Worm (Caenorhabditis elegans) whole organism, young adult: ENCODE results near the gene C13F10.5.

Experiments
- C06A6.2 ChIP-seq: fragments of 200-800 bp; sonication (Bioruptor generic); conservative IDR thresholded peaks from 2 replicates; pipeline ENCODE4 v1.3.6; 2022; ENCODE audit warnings: missing genetic modification characterization, missing compliant biosample characterization
- D2030.7 ChIP-seq: fragments of 200-800 bp; sonication (Bioruptor generic); IDR thresholded peaks from 2 replicates; pipeline ENCODE4 v1.3.6; 2022; ENCODE audit warnings: missing genetic modification reagents, missing genetic modification characterization, missing compliant biosample characterization
- F22D6.2 ChIP-seq: sonication (generic microtip); optimal IDR thresholded peaks from 2 replicates; lab custom pipeline; 2016; ENCODE audit warnings: mild to moderate bottlenecking, missing genetic modification characterization, missing compliant biosample characterization
- F37B4.10 ChIP-seq: fragments of 200-800 bp; sonication (Bioruptor generic); IDR thresholded peaks from 2 replicates; pipeline ENCODE4 v1.3.6; 2022; ENCODE audit warnings: missing genetic modification characterization, missing compliant biosample characterization
- F39B2.1 ChIP-seq: fragments of 200-800 bp; sonication (Bioruptor generic); IDR thresholded peaks from 2 replicates; pipeline ENCODE4 v1.3.6; 2022; ENCODE audit warnings: missing genetic modification reagents, missing genetic modification characterization, missing compliant biosample characterization
- F52B5.7 ChIP-seq: sonication (generic microtip); optimal IDR thresholded peaks from 2 replicates; lab custom pipeline; 2016; ENCODE audit warnings: mild to moderate bottlenecking, missing genetic modification characterization, missing compliant biosample characterization
- Y53G8AR.9 ChIP-seq: fragments of 200-800 bp; sonication (Bioruptor generic); conservative IDR thresholded peaks from 2 replicates; pipeline ENCODE4 v1.3.6; 2022; ENCODE audit warnings: missing genetic modification reagents, missing genetic modification characterization, missing compliant biosample characterization
- Y67H2A.10 ChIP-seq: fragments of 200-800 bp; sonication (Bioruptor generic); conservative IDR thresholded peaks from 2 replicates; pipeline ENCODE4 v1.3.6; 2022; ENCODE audit warnings: missing genetic modification reagents, missing genetic modification characterization, missing compliant biosample characterization
- ZK185.1 ChIP-seq: sonication (generic microtip); optimal IDR thresholded peaks from 2 replicates; lab custom pipeline; 2016; ENCODE audit warnings: mild to moderate bottlenecking, missing genetic modification characterization, missing compliant biosample characterization; ENCODE audit not compliant: poor library complexity, severe bottlenecking
- aptf-2 ChIP-seq: fragments of 200-800 bp; sonication (Bioruptor generic); conservative IDR thresholded peaks from 2 replicates; pipeline ENCODE4 v1.3.6; 2022; ENCODE audit warnings: missing genetic modification reagents, missing genetic modification characterization, missing compliant biosample characterization
- athp-1 ChIP-seq: sonication (generic microtip); optimal IDR thresholded peaks from 2 replicates; lab custom pipeline; 2017; ENCODE audit warnings: mild to moderate bottlenecking, missing genetic modification characterization, missing compliant biosample characterization
- cebp-1 ChIP-seq, 2 experiments: fragments of 200-800 bp in 1 of 2; sonication (Bioruptor generic) in 1 of 2; sonication (generic microtip) in 1 of 2; IDR thresholded peaks in 1 of 2; optimal IDR thresholded peaks in 1 of 2; 2 replicates each; pipeline versions ENCODE4 v1.3.6 to Lab custom; 2017 to 2022; ENCODE audit warnings: missing compliant biosample characterization in 2 of 2, missing genetic modification characterization in 2 of 2, mild to moderate bottlenecking in 1 of 2, missing genetic modification reagents in 1 of 2, moderate library complexity in 1 of 2
- ceh-27 ChIP-seq: fragments of 200-800 bp; sonication (Bioruptor generic); optimal IDR thresholded peaks from 2 replicates; lab custom pipeline; 2018; ENCODE audit warnings: mild to moderate bottlenecking, missing genetic modification characterization, moderate library complexity, missing compliant biosample characterization
- chd-7 ChIP-seq: sonication (generic microtip); optimal IDR thresholded peaks from 2 replicates; lab custom pipeline; 2016; ENCODE audit warnings: mild to moderate bottlenecking, missing genetic modification characterization, moderate library complexity, missing compliant biosample characterization
- die-1 ChIP-seq: sonication (generic microtip); optimal IDR thresholded peaks from 2 replicates; lab custom pipeline; 2016; ENCODE audit warnings: missing genotype, mild to moderate bottlenecking, missing genetic modification characterization, missing compliant biosample characterization
- dpl-1 ChIP-seq: fragments of 150-350 bp; optimal IDR thresholded peaks from 2 replicates; lab custom pipeline; 2014; ENCODE audit warnings: missing biosample characterization, missing genetic modification reagents, missing genetic modification characterization
- egl-44 ChIP-seq: fragments of 200-800 bp; sonication (Bioruptor generic); IDR thresholded peaks from 2 replicates; pipeline ENCODE4 v1.3.6; 2022; ENCODE audit warnings: missing genetic modification reagents, missing genetic modification characterization, missing compliant biosample characterization
- egrh-3 ChIP-seq: fragments of 200-800 bp; sonication (Bioruptor generic); IDR thresholded peaks from 2 replicates; pipeline ENCODE4 v1.3.6; 2022; ENCODE audit warnings: missing genetic modification reagents, missing genetic modification characterization, missing compliant biosample characterization
- ekl-4 ChIP-seq: fragments of 200-800 bp; sonication (Bioruptor generic); IDR thresholded peaks from 2 replicates; pipeline ENCODE4 v1.3.6; 2022; ENCODE audit warnings: missing genetic modification reagents, missing genetic modification characterization, missing compliant biosample characterization
- ets-4 ChIP-seq: fragments of 200-800 bp; sonication (Bioruptor generic); optimal IDR thresholded peaks from 2 replicates; lab custom pipeline; 2018; ENCODE audit warnings: mild to moderate bottlenecking, missing genetic modification characterization, missing compliant biosample characterization
- fkh-3 ChIP-seq: sonication (generic microtip); optimal IDR thresholded peaks from 2 replicates; lab custom pipeline; 2016; ENCODE audit warnings: mild to moderate bottlenecking, missing genetic modification characterization, missing compliant biosample characterization
- him-1 ChIP-seq: sonication (generic microtip); optimal IDR thresholded peaks from 2 replicates; lab custom pipeline; 2016; ENCODE audit warnings: missing genotype, missing genetic modification reagents, missing genetic modification characterization, missing compliant biosample characterization
- hmg-20 ChIP-seq: fragments of 200-800 bp; sonication (Bioruptor generic); IDR thresholded peaks from 2 replicates; pipeline ENCODE4 v1.3.6; 2022; ENCODE audit warnings: missing genetic modification reagents, missing genetic modification characterization, missing compliant biosample characterization
- hsf-1 ChIP-seq: fragments of 200-800 bp; sonication (Bioruptor generic); IDR thresholded peaks from 2 replicates; pipeline ENCODE4 v1.3.6; 2022; ENCODE audit warnings: missing genetic modification reagents, missing genetic modification characterization, missing compliant biosample characterization
- let-526 ChIP-seq: fragments of 200-800 bp; sonication (Bioruptor generic); IDR thresholded peaks from 2 replicates; pipeline ENCODE4 v1.3.6; 2022; ENCODE audit warnings: missing genetic modification reagents, missing genetic modification characterization, missing compliant biosample characterization
- lin-40 ChIP-seq: sonication (generic microtip); optimal IDR thresholded peaks from 2 replicates; lab custom pipeline; 2016; ENCODE audit warnings: missing genetic modification characterization, mild to moderate bottlenecking, missing compliant biosample characterization, missing genotype, missing genetic modification reagents
- lsl-1 ChIP-seq: fragments of 200-800 bp; sonication (Bioruptor generic); optimal IDR thresholded peaks from 2 replicates; lab custom pipeline; 2018; ENCODE audit warnings: mild to moderate bottlenecking, missing genetic modification characterization, moderate library complexity, missing compliant biosample characterization
- madf-10 ChIP-seq: sonication (generic microtip); optimal IDR thresholded peaks from 2 replicates; lab custom pipeline; 2016; ENCODE audit warnings: mild to moderate bottlenecking, missing genetic modification characterization, missing compliant biosample characterization
- madf-3 ChIP-seq: fragments of 200-800 bp; sonication (Bioruptor generic); IDR thresholded peaks from 2 replicates; pipeline ENCODE4 v1.3.6; 2022; ENCODE audit warnings: missing genetic modification reagents, missing genetic modification characterization, missing compliant biosample characterization
- madf-6 ChIP-seq: fragments of 200-800 bp; sonication (Bioruptor generic); IDR thresholded peaks from 2 replicates; pipeline ENCODE4 v1.3.6; 2022; ENCODE audit warnings: missing genetic modification reagents, missing genetic modification characterization, missing compliant biosample characterization
- nfya-1 ChIP-seq: sonication (generic microtip); optimal IDR thresholded peaks from 2 replicates; lab custom pipeline; 2017; ENCODE audit warnings: antibody characterized with exemption, missing compliant biosample characterization, missing genetic modification characterization, borderline replicate concordance; ENCODE audit not compliant: insufficient read depth
- nhr-90 ChIP-seq: sonication (generic microtip); optimal IDR thresholded peaks from 2 replicates; lab custom pipeline; 2016; ENCODE audit warnings: missing genotype, mild to moderate bottlenecking, missing genetic modification characterization, missing compliant biosample characterization
- pbrm-1 ChIP-seq: fragments of 200-800 bp; sonication (Bioruptor generic); IDR thresholded peaks from 2 replicates; pipeline ENCODE4 v1.3.6; 2022; ENCODE audit warnings: missing genetic modification reagents, missing genetic modification characterization, missing compliant biosample characterization
- rec-8 ChIP-seq, 2 experiments: sonication (generic microtip); optimal IDR thresholded peaks; 2 replicates each; lab custom pipeline; 2016; ENCODE audit warnings: mild to moderate bottlenecking in 2 of 2, missing genetic modification characterization in 2 of 2, missing genetic modification reagents in 2 of 2, missing genotype in 2 of 2, missing biosample characterization in 1 of 2, missing compliant biosample characterization in 1 of 2, moderate library complexity in 1 of 2
- rpc-1 ChIP-seq, 2 experiments: fragments of 150-350 bp in 1 of 2; sonication (generic microtip) in 1 of 2; optimal IDR thresholded peaks; 2 replicates each; lab custom pipeline; 2014 to 2018; ENCODE audit warnings: missing biosample characterization in 1 of 2, missing genetic modification characterization in 1 of 2, missing genetic modification reagents in 1 of 2, missing genotype in 1 of 2
- sea-2 ChIP-seq: fragments of 200-800 bp; sonication (Bioruptor generic); IDR thresholded peaks from 2 replicates; pipeline ENCODE4 v1.3.6; 2022; ENCODE audit warnings: missing genetic modification characterization, missing compliant biosample characterization
- snpc-1.1 ChIP-seq: sonication (generic microtip); optimal IDR thresholded peaks from 2 replicates; lab custom pipeline; 2017; ENCODE audit warnings: missing genetic modification characterization, mild to moderate bottlenecking, missing compliant biosample characterization, antibody characterized with exemption, moderate library complexity, missing genotype, missing genetic modification reagents; ENCODE audit not compliant: insufficient read depth
- snpc-1.3 ChIP-seq: sonication (generic microtip); optimal IDR thresholded peaks from 2 replicates; lab custom pipeline; 2017; ENCODE audit warnings: missing genetic modification characterization, mild to moderate bottlenecking, missing compliant biosample characterization, antibody characterized with exemption, moderate library complexity, missing genotype, missing genetic modification reagents; ENCODE audit not compliant: insufficient read depth
- sptf-2 ChIP-seq: fragments of 200-800 bp; sonication (Bioruptor generic); optimal IDR thresholded peaks from 2 replicates; lab custom pipeline; 2018; ENCODE audit warnings: mild to moderate bottlenecking, missing genetic modification characterization, missing compliant biosample characterization
- tbp1 ChIP-seq: fragments of 200-800 bp; sonication (Bioruptor generic); optimal IDR thresholded peaks from 2 replicates; lab custom pipeline; 2018; ENCODE audit warnings: mild to moderate bottlenecking, missing genetic modification characterization, missing compliant biosample characterization
- unc-130 ChIP-seq: sonication (generic microtip); optimal IDR thresholded peaks from 2 replicates; lab custom pipeline; 2016; ENCODE audit warnings: missing genetic modification reagents, missing genetic modification characterization, missing compliant biosample characterization
- xnd-1 ChIP-seq: sonication (generic microtip); optimal IDR thresholded peaks from 2 replicates; lab custom pipeline; 2016; ENCODE audit warnings: missing genotype, missing genetic modification reagents, missing genetic modification characterization, missing compliant biosample characterization
- ztf-18 ChIP-seq: sonication (generic microtip); optimal IDR thresholded peaks from 2 replicates; lab custom pipeline; 2016; ENCODE audit warnings: missing genotype, mild to moderate bottlenecking, missing genetic modification characterization, missing compliant biosample characterization
- ztf-22 ChIP-seq: fragments of 200-800 bp; sonication (Bioruptor generic); optimal IDR thresholded peaks from 2 replicates; lab custom pipeline; 2018; ENCODE audit warnings: mild to moderate bottlenecking, missing genetic modification characterization, moderate library complexity, missing compliant biosample characterization
- ztf-26 ChIP-seq: sonication (generic microtip); optimal IDR thresholded peaks from 2 replicates; lab custom pipeline; 2017; ENCODE audit warnings: missing genetic modification characterization, missing compliant biosample characterization
- ztf-3 ChIP-seq: fragments of 200-800 bp; sonication (Bioruptor generic); optimal IDR thresholded peaks from 2 replicates; lab custom pipeline; 2018; ENCODE audit warnings: mild to moderate bottlenecking, missing genetic modification characterization, missing compliant biosample characterization

The C13F10.5 gene

DNA sequence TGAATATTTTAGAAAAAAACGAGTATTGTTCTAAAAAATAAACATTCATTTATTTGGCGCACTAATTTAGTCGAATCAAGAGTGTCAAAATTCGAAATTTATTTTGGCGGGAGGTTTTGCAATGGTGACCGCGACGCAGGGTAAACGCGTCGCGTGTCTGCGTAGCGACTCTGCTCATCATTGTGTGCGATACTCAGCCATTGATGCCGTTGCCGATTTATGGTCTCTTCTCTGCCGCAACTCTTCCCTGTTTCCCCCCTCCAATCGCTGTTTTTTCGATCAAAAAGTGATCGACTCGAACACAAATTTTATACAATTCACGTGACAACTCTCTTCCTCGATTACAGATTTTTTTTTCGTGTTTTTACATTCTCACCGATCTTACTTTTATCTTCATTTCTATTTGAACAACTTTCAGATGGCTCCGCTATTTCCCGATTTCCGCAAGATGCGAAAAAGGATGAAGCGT, 22.4 kb downstream of the C13F10.5 start, which contains the start of gene F09G2.2 (continued):
- TF ChIP-seq cebp-1 (GFP tag; IDR thresholded peaks at IDR 0.05; lab: Robert Waterston, UW): peak; percentile 78
- TF ChIP-seq cebp-1 (tag; optimal IDR thresholded peaks at IDR 0.05; lab: Kevin White, UChicago): peak; percentile 91
- peak; percentile 88 for TF ChIP-seq ceh-27
- peak; percentile 89 for TF ChIP-seq pbrm-1 (GFP tag; lab: Robert Waterston, UW)
- peak; percentile 85 for TF ChIP-seq ztf-26 (tag; lab: Kevin White, UChicago)
- TF ChIP-seq C06A6.2 (GFP tag; lab: Robert Waterston, UW): no peak; the same call in 1 of the 2 replicates
- TF ChIP-seq dpl-1 (GFP tag; lab: Kevin White, UChicago): peak; percentile 90
- TF ChIP-seq rec-8 (tag; optimal IDR thresholded peaks at IDR 0.05; lab: Kevin White, UChicago): no peak
- TF ChIP-seq D2030.7 (GFP tag; lab: Robert Waterston, UW): peak; percentile 88
- peak; percentile 70 for TF ChIP-seq ztf-18 (tag; lab: Kevin White, UChicago)
- TF ChIP-seq rpc-1 (optimal IDR thresholded peaks at IDR 0.05; lab: Kevin White, UChicago): no peak
- TF ChIP-seq rpc-1 (tag; optimal IDR thresholded peaks at IDR 0.05; lab: Kevin White, UChicago): no peak
- peak; percentile 52; the same call in 1 of the 2 replicates for TF ChIP-seq egl-44
- TF ChIP-seq hsf-1 (GFP tag; lab: Robert Waterston, UW): peak; percentile 72; the same call in 1 of the 2 replicates
- TF ChIP-seq let-526 (GFP tag; lab: Robert Waterston, UW): peak; percentile 56; the same call in 1 of the 2 replicates
- TF ChIP-seq sptf-2: no peak
- TF ChIP-seq lsl-1: peak; percentile 80
- no peak for TF ChIP-seq F39B2.1 (GFP tag; lab: Robert Waterston, UW)
- TF ChIP-seq unc-130: peak; percentile 32
- no peak for TF ChIP-seq sea-2
- peak; percentile 77 for TF ChIP-seq xnd-1
- TF ChIP-seq nfya-1 (tag; lab: Kevin White, UChicago): no peak
- TF ChIP-seq him-1 (tag; lab: Kevin White, UChicago): peak; percentile 55
- TF ChIP-seq ekl-4 (GFP tag; lab: Robert Waterston, UW): peak; percentile 96
- TF ChIP-seq athp-1 (tag; lab: Kevin White, UChicago): peak; percentile 66
- TF ChIP-seq Y67H2A.10 (GFP tag; lab: Robert Waterston, UW): peak; percentile 76; the same call in 1 of the 2 replicates
- TF ChIP-seq ZK185.1 (tag; lab: Kevin White, UChicago): peak; percentile 68
- TF ChIP-seq snpc-1.3: peak; percentile 83
- peak; percentile 33 for TF ChIP-seq chd-7 (tag; lab: Kevin White, UChicago)
- TF ChIP-seq F22D6.2 (tag; lab: Kevin White, UChicago): peak; percentile 57
- no peak for TF ChIP-seq fkh-3 (tag; lab: Kevin White, UChicago)
- no peak for TF ChIP-seq aptf-2 (GFP tag; lab: Robert Waterston, UW)
- peak; percentile 8 for TF ChIP-seq nhr-90 (tag; lab: Kevin White, UChicago)
- TF ChIP-seq die-1 (tag; lab: Kevin White, UChicago): no peak
- TF ChIP-seq F37B4.10 (GFP tag; lab: Robert Waterston, UW): no peak
- TF ChIP-seq hmg-20 (GFP tag; lab: Robert Waterston, UW): 0 out of 2 replicates have a peak, but pooled peaks have one; percentile 48
- TF ChIP-seq ztf-3: no peak
- peak; percentile 95 for TF ChIP-seq madf-6 (GFP tag; lab: Robert Waterston, UW)
- peak; percentile 78 for TF ChIP-seq madf-10 (tag; lab: Kevin White, UChicago)
- TF ChIP-seq lin-40 (tag; lab: Kevin White, UChicago): peak; percentile 86
- peak; percentile 56 for TF ChIP-seq snpc-1.1 (tag; lab: Kevin White, UChicago)
- peak; percentile 58 for TF ChIP-seq egrh-3 (GFP tag; lab: Robert Waterston, UW)
- TF ChIP-seq ets-4: peak; percentile 42
- peak; percentile 100 for TF ChIP-seq madf-3 (GFP tag; lab: Robert Waterston, UW)
- TF ChIP-seq F52B5.7 (tag; lab: Kevin White, UChicago): no peak
- peak; percentile 92 for TF ChIP-seq Y53G8AR.9 (GFP tag; lab: Robert Waterston, UW)
- peak; percentile 2 for TF ChIP-seq ztf-22
- TF ChIP-seq tbp1 (GFP tag; lab: Kevin White, UChicago): peak; percentile 72
